Worm (Caenorhabditis elegans) whole organism, early embryonic: ENCODE data around the gene ugt-18.

Experiments used
- B0310.2 ChIP-seq: sonication (generic microtip); optimal IDR thresholded peaks from 2 replicates; lab custom pipeline; 2016; ENCODE audit warnings: mild to moderate bottlenecking, missing genetic modification characterization, missing compliant biosample characterization
- F13C5.2 ChIP-seq: sonication (generic microtip); optimal IDR thresholded peaks from 2 replicates; lab custom pipeline; 2017; ENCODE audit warnings: mild to moderate bottlenecking, missing genetic modification characterization, inconsistent platforms, missing compliant biosample characterization
- aly-1 ChIP-seq: sonication (generic microtip); optimal IDR thresholded peaks from 2 replicates; lab custom pipeline; 2016; ENCODE audit warnings: missing genetic modification characterization, missing compliant biosample characterization
- ama-1 ChIP-seq: fragments of 150-350 bp; optimal IDR thresholded peaks from 2 replicates; lab custom pipeline; 2014
- ceh-13 ChIP-seq: fragments of 200-800 bp; sonication (Bioruptor generic); optimal IDR thresholded peaks from 2 replicates; lab custom pipeline; 2018; ENCODE audit warnings: mild to moderate bottlenecking, missing genetic modification characterization, missing compliant biosample characterization
- ceh-36 ChIP-seq: sonication (generic microtip); optimal IDR thresholded peaks from 2 replicates; lab custom pipeline; 2016; ENCODE audit warnings: missing genetic modification characterization, inconsistent platforms, missing compliant biosample characterization
- ets-7 ChIP-seq: sonication (generic microtip); optimal IDR thresholded peaks from 2 replicates; lab custom pipeline; 2016; ENCODE audit warnings: missing genotype, missing genetic modification characterization, missing compliant biosample characterization
- flt-1 ChIP-seq: fragments of 200-800 bp; sonication (Bioruptor generic); IDR thresholded peaks from 2 replicates; pipeline ENCODE4 v1.3.6; 2022; ENCODE audit warnings: missing genetic modification characterization, missing compliant biosample characterization
- hmbx-1 ChIP-seq: sonication (generic microtip); optimal IDR thresholded peaks from 2 replicates; lab custom pipeline; 2016; ENCODE audit warnings: mild to moderate bottlenecking, missing genetic modification characterization, missing compliant biosample characterization
- hmg-4 ChIP-seq: fragments of 200-800 bp; sonication (Bioruptor generic); optimal IDR thresholded peaks from 2 replicates; lab custom pipeline; 2018; ENCODE audit warnings: mild to moderate bottlenecking, missing genetic modification characterization, missing compliant biosample characterization
- hnd-1 ChIP-seq: sonication (generic microtip); optimal IDR thresholded peaks from 2 replicates; lab custom pipeline; 2016; ENCODE audit warnings: missing genetic modification characterization, missing compliant biosample characterization
- pes-1 ChIP-seq: fragments of 200-800 bp; sonication (Bioruptor generic); IDR thresholded peaks from 2 replicates; pipeline ENCODE4 v1.3.6; 2022; ENCODE audit warnings: missing genetic modification reagents, missing genetic modification characterization, missing compliant biosample characterization
- scrt-1 ChIP-seq: fragments of 200-800 bp; sonication (Bioruptor generic); IDR thresholded peaks from 2 replicates; pipeline ENCODE4 v1.3.6; 2022; ENCODE audit warnings: missing genetic modification characterization, missing compliant biosample characterization
- sea-1 ChIP-seq: fragments of 200-800 bp; sonication (Bioruptor generic); conservative IDR thresholded peaks from 2 replicates; pipeline ENCODE4 v1.3.6; 2022; ENCODE audit warnings: missing genetic modification characterization, missing compliant biosample characterization
- tbx-11 ChIP-seq: fragments of 200-800 bp; sonication (Bioruptor generic); IDR thresholded peaks from 2 replicates; pipeline ENCODE4 v1.3.6; 2022; ENCODE audit warnings: missing genetic modification characterization, missing compliant biosample characterization
- tbx-37 ChIP-seq: fragments of 200-800 bp; sonication (Bioruptor generic); conservative IDR thresholded peaks from 2 replicates; pipeline ENCODE4 v1.3.6; 2022; ENCODE audit warnings: missing genetic modification reagents, missing genetic modification characterization, missing compliant biosample characterization
- tra-4 ChIP-seq: sonication (generic microtip); optimal IDR thresholded peaks from 2 replicates; lab custom pipeline; 2017; ENCODE audit warnings: missing genetic modification characterization, missing compliant biosample characterization

ugt-18 gene

DNA sequence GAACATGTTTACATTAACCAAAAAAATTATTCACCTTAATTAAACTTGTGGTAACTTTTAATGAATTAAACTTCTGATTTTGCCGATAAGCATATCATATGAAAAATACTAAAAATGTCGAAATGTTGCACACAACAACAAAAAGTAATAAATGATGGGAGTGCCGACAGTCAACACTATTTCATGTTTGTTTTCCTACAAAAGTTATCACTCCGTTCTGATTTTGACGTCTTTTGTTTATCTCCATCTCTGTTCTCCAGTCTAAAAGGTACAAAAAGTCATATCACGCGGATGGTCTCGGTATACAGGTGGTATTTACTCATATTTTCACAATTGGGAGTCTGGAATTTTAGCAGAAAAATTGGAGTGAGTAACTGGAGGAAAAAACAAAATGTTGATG lies 4.7 kb upstream of the ugt-18 start:
- TF ChIP-seq tbx-11 (GFP tag; lab: Robert Waterston, UW) (no peak), aly-1 (no peak), sea-1 (no peak), tra-4 (no peak), ceh-36 (tag; lab: Kevin White, UChicago) (no peak), tbx-37 (no peak), ceh-13 (GFP tag; lab: Kevin White, UChicago) (no peak), ets-7 (no peak), F13C5.2 (tag; lab: Kevin White, UChicago) (no peak), hnd-1 (no peak)

DNA sequence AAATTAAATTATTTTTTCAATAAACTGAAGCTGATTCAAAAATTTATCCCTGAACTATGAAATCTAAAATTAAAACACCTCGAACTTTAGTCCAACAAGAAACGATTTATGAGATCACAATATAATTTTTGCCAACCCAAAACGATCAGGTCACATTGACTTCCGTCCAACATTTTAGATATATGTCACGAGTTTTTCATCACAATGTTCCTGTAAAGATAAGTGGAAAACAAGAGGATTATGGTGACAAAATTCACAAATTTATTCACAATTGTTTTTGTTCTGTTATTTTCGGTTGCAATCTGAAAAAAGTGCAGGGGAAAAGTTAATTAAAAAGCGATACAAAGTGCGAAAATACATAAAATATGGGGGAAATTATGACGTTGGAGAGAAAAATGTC lies 3.4 kb upstream of the ugt-18 start:
- no peak for TF ChIP-seq ama-1 (lab: Kevin White, UChicago)
- TF ChIP-seq flt-1 (GFP tag; lab: Robert Waterston, UW) = no peak
- TF ChIP-seq tbx-37 = no peak
- no peak for TF ChIP-seq hmbx-1 (tag; lab: Kevin White, UChicago)
- TF ChIP-seq hnd-1 = no peak
- TF ChIP-seq ceh-36 (tag; lab: Kevin White, UChicago) = no peak
- TF ChIP-seq ceh-13 (GFP tag; lab: Kevin White, UChicago) = no peak
- TF ChIP-seq hmg-4 (GFP tag; lab: Kevin White, UChicago) = no peak
- no peak for TF ChIP-seq sea-1
- no peak for TF ChIP-seq B0310.2
- no peak for TF ChIP-seq scrt-1
- TF ChIP-seq tra-4 = no peak
- no peak for TF ChIP-seq pes-1 (GFP tag; lab: Robert Waterston, UW)
- no peak for TF ChIP-seq aly-1
- TF ChIP-seq F13C5.2 (tag; lab: Kevin White, UChicago) = no peak
- no peak for TF ChIP-seq ets-7
- TF ChIP-seq tbx-11 (GFP tag; lab: Robert Waterston, UW) = no peak

DNA sequence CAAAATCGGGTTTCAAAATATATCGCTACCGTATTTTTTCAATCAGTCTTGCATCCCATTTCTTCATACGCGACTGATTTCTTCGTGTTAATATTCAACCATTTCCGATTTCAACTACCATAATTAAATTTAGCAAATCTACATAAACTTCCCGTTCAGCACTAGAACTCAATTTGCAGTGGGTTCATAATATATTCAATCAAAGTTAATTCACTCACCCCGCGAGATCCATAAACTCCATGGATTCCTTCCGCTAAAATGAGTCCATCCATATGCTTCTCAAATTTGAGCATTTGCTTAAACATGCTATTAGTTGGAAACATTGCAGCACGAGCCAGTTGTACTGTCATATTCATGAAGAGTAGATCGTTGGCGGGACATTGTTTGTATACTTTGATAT lies 1.6 kb upstream of the ugt-18 start:
- TF ChIP-seq aly-1 = no peak
- TF ChIP-seq tbx-37 = no peak
- no peak for TF ChIP-seq ama-1 (lab: Kevin White, UChicago)
- TF ChIP-seq F13C5.2 (tag; lab: Kevin White, UChicago) = no peak
- TF ChIP-seq tbx-11 (GFP tag; lab: Robert Waterston, UW) = no peak

DNA sequence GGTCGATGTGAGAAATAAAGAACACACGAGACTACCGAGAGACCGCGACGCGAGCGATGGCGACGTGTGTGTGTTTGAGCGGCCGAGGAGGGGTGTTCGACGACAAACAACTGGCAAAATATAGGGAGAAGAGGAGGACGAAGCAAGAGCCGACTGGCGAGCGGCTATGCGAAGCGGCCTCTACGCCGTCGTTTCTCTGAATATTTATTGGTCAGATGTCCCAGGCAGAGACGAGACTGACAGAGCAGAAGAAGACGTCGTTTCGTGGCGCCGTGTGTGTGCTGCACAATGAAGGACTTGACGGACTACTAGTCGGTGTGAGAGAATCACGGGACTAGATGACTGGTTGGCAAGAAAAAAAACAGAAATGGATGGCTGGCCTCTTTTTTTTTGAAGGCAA lies 905 bp upstream of the ugt-18 start:
- TF ChIP-seq ceh-36 (tag; lab: Kevin White, UChicago) (no peak), pes-1 (GFP tag; lab: Robert Waterston, UW) (no peak), flt-1 (GFP tag; lab: Robert Waterston, UW) (no peak), hmg-4 (GFP tag; lab: Kevin White, UChicago) (no peak), tbx-11 (GFP tag; lab: Robert Waterston, UW) (no peak), tbx-37 (no peak), ama-1 (lab: Kevin White, UChicago) (no peak), F13C5.2 (tag; lab: Kevin White, UChicago) (no peak), scrt-1 (no peak), sea-1 (no peak), hmbx-1 (tag; lab: Kevin White, UChicago) (no peak), tra-4 (no peak), ets-7 (no peak), hnd-1 (no peak), aly-1 (no peak), B0310.2 (no peak), ceh-13 (GFP tag; lab: Kevin White, UChicago) (no peak)

DNA sequence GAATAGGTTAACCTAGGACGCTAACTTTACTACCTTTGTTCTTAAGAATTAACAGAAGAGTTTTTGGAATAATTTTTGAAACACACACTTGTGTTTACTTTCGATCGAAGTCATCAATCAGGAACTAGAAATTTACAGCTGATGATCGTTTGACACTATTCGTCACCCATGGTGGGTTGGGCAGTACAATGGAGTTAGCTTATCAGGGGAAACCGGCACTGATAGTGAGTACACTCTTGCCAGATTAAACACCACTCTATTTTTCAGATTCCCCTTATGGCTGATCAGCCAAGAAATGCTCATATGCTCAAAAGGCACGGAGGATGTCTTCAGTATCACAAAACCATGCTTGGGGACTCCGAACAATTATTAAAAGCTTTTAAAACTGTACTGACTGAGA lies 2.0 kb downstream of the ugt-18 start:
- TF ChIP-seq ets-7 (no peak), scrt-1 (no peak), B0310.2 (no peak), hnd-1 (no peak), pes-1 (GFP tag; lab: Robert Waterston, UW) (no peak), hmbx-1 (tag; lab: Kevin White, UChicago) (no peak), hmg-4 (GFP tag; lab: Kevin White, UChicago) (no peak), ceh-13 (GFP tag; lab: Kevin White, UChicago) (no peak), ceh-36 (tag; lab: Kevin White, UChicago) (no peak), flt-1 (GFP tag; lab: Robert Waterston, UW) (no peak), tbx-11 (GFP tag; lab: Robert Waterston, UW) (no peak), F13C5.2 (tag; lab: Kevin White, UChicago) (no peak), ama-1 (lab: Kevin White, UChicago) (no peak), tra-4 (no peak), aly-1 (no peak), sea-1 (no peak), tbx-37 (no peak)

DNA sequence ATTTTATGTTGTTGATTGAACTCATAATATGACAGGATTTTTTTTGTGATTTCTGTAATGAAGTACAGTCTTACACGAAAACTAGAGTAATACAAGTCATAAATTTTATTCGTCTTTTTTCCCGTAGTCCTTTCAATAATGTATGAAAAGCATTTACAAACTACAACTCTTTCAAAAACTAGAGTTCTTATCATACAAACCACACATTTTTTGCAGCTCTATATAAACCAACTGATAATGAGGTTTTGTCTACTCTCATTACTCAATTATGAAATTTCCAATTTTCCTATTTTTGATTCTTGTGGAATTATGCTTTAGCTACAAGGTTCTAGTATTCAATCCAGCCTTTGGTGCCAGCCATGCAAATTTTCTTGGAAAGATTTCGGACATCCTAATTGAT lies 4.7 kb downstream of the ugt-18 start, which contains the start of gene ugt-16:
Gene ugt-16, plus strand, starts transcription at position 248 of the 400 bp plus-strand sequence.
- TF ChIP-seq ets-7 (no peak), tbx-37 (no peak), F13C5.2 (tag; lab: Kevin White, UChicago) (no peak), flt-1 (GFP tag; lab: Robert Waterston, UW) (no peak), hmg-4 (GFP tag; lab: Kevin White, UChicago) (no peak), hnd-1 (no peak), B0310.2 (no peak), ama-1 (lab: Kevin White, UChicago) (no peak), ceh-36 (tag; lab: Kevin White, UChicago) (no peak), hmbx-1 (tag; lab: Kevin White, UChicago) (no peak), scrt-1 (no peak), pes-1 (GFP tag; lab: Robert Waterston, UW) (no peak), tbx-11 (GFP tag; lab: Robert Waterston, UW) (no peak), ceh-13 (GFP tag; lab: Kevin White, UChicago) (no peak), tra-4 (no peak), aly-1 (no peak)

DNA sequence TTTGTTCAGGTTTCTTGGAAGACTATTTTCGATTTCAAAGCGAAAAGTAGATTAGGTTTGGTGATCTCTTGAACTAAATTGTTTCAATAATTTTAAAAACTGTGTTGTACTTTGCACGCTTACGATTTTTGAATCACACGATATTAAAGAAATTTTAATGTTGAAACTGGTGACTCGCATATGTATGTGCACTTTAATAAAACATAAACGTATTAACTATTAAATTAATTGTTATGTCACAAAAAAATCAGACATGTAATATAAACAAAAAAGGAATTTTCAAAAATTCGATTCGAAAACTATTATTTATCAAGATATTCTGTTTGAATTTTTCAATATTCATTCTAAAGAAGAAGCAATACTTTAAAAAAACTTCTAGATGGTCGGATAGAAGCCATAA lies 7.2 kb downstream of the ugt-18 start, which contains the start of gene ugt-15:
Gene ugt-15, plus strand, starts transcription at position 301 of the 400 bp plus-strand sequence.
- TF ChIP-seq tbx-37 (no peak), tra-4 (no peak), ets-7 (no peak), hmg-4 (GFP tag; lab: Kevin White, UChicago) (no peak), ceh-36 (tag; lab: Kevin White, UChicago) (no peak), ceh-13 (GFP tag; lab: Kevin White, UChicago) (no peak), sea-1 (no peak), F13C5.2 (tag; lab: Kevin White, UChicago) (no peak), hmbx-1 (tag; lab: Kevin White, UChicago) (no peak), tbx-11 (GFP tag; lab: Robert Waterston, UW) (no peak), pes-1 (GFP tag; lab: Robert Waterston, UW) (no peak)
